Worm (Caenorhabditis elegans): Measurements from ENCODE around the gene srg-13.

- TF ChIP-seq flt-1 (GFP tag; IDR thresholded peaks at IDR 0.05) (no peak), ztf-23 (GFP tag; IDR thresholded peaks at IDR 0.05) (no peak), ztf-29 (GFP tag; IDR thresholded peaks at IDR 0.05) (no peak), T22C8.4 (GFP tag; IDR thresholded peaks at IDR 0.05) (no peak)
Measured at ce11 chrIII:4647341-4647740, 24.7 kb upstream of the srg-13 start.

Measured in whole organism, midembryonic.